Fruit fly (Drosophila melanogaster) whole organism, embryonic: ENCODE data around the gene CG9240.
A peak's percentile ranks its signal among the peaks of the same experiment; 100 is the strongest.

Experiments used
- CG10462 ChIP-seq: fragments of 200-800 bp; sonication (Bioruptor generic); optimal IDR thresholded peaks from 2 replicates; lab custom pipeline; 2016; ENCODE audit warnings: missing biosample characterization, missing genetic modification characterization
- CG2129 ChIP-seq: fragments of 200-800 bp; sonication (Bioruptor generic); IDR thresholded peaks from 2 replicates; pipeline ENCODE4 v1.3.6; 2022; ENCODE audit warnings: missing biosample characterization, missing genetic modification characterization; ENCODE audit not compliant: partially characterized antibody
- CG2678 ChIP-seq: fragments of 200-800 bp; sonication (Bioruptor generic); optimal IDR thresholded peaks from 3 replicates; lab custom pipeline; 2019; ENCODE audit warnings: missing biosample characterization, mild to moderate bottlenecking, missing genetic modification characterization, moderate library complexity
- Hmr ChIP-seq: fragments of 200-800 bp; sonication (Bioruptor generic); optimal IDR thresholded peaks from 3 replicates; lab custom pipeline; 2017; ENCODE audit warnings: mild to moderate bottlenecking, missing biosample characterization, missing genetic modification reagents, missing genetic modification characterization
- Hr78 ChIP-seq, 2 experiments: fragments of 200-800 bp in 1 of 2; fragments of >200 bp in 1 of 2; sonication (Bioruptor generic) in 1 of 2; optimal IDR thresholded peaks; 2 replicates each; lab custom pipeline; 2017 to 2019; ENCODE audit warnings: missing biosample characterization in 2 of 2, missing genetic modification characterization in 2 of 2, mild to moderate bottlenecking in 1 of 2, moderate library complexity in 1 of 2
- Mad ChIP-seq: fragments of 200-800 bp; sonication (Bioruptor generic); optimal IDR thresholded peaks from 2 replicates; lab custom pipeline; 2016; ENCODE audit warnings: missing biosample characterization, missing genetic modification characterization
- disco-r ChIP-seq: fragments of 200-800 bp; sonication (Bioruptor generic); optimal IDR thresholded peaks from 2 replicates; lab custom pipeline; 2016; ENCODE audit warnings: missing biosample characterization, missing genetic modification characterization
- dm ChIP-seq: fragments of 200-800 bp; sonication (Bioruptor generic); optimal IDR thresholded peaks from 3 replicates; lab custom pipeline; 2016; ENCODE audit warnings: missing biosample characterization, missing genetic modification characterization
- gsb ChIP-seq: fragments of 200-800 bp; sonication (Bioruptor generic); IDR thresholded peaks from 2 replicates; pipeline ENCODE4 v1.3.6; 2022; ENCODE audit warnings: missing biosample characterization, missing genetic modification characterization
- sna ChIP-seq: fragments of 200-800 bp; sonication (Bioruptor generic); IDR thresholded peaks from 2 replicates; pipeline ENCODE4 v1.3.6; 2022; ENCODE audit warnings: missing biosample characterization, missing genetic modification characterization; ENCODE audit not compliant: partially characterized antibody
- tgo ChIP-seq: fragments of 200-800 bp; sonication (Bioruptor generic); IDR thresholded peaks from 3 replicates; pipeline ENCODE4 v1.3.6; 2022; ENCODE audit warnings: missing biosample characterization, missing genetic modification characterization
- tx ChIP-seq: fragments of 200-800 bp; sonication (Bioruptor generic); optimal IDR thresholded peaks from 2 replicates; lab custom pipeline; 2016; ENCODE audit warnings: missing biosample characterization, missing genetic modification characterization

dm6 chrX:15671026-15671563 is 30.0 kb downstream of the CG9240 start, which contains the start of gene CG15646:
- TF ChIP-seq Hr78 (GFP tag; optimal IDR thresholded peaks at IDR 0.05; lab: Kevin White, UChicago) (no peak), tx (no peak), CG2129 (GFP tag; lab: Robert Waterston, UW) (no peak), Hmr (GFP tag; lab: Kevin White, UChicago) (peak; percentile 29), CG10462 (GFP tag; lab: Kevin White, UChicago) (peak; percentile 49), tgo (peak; percentile 54; the same call in 2 of the 3 replicates), CG2678 (peak; percentile 80), gsb (GFP tag; lab: Robert Waterston, UW) (no peak), sna (no peak), disco-r (GFP tag; lab: Kevin White, UChicago) (no peak), Mad (GFP tag; lab: Kevin White, UChicago) (no peak), dm (no peak)
